Worm (Caenorhabditis elegans) whole organism, late embryonic: ENCODE data around the gene Y32B12B.4.

ENCODE experiments used
- F13H6.1 ChIP-seq: sonication (generic microtip); optimal IDR thresholded peaks from 2 replicates; lab custom pipeline; 2016; ENCODE audit warnings: missing genetic modification characterization, missing compliant biosample characterization
- nfya-1 ChIP-seq: sonication (generic microtip); optimal IDR thresholded peaks from 2 replicates; lab custom pipeline; 2017; ENCODE audit warnings: missing genetic modification characterization, mild to moderate bottlenecking, missing compliant biosample characterization, antibody characterized with exemption, moderate library complexity
- nhr-11 ChIP-seq: fragments of 150-350 bp; optimal IDR thresholded peaks from 2 replicates; lab custom pipeline; 2014; ENCODE audit warnings: missing biosample characterization, missing genetic modification characterization
- unc-86 ChIP-seq: sonication (generic microtip); optimal IDR thresholded peaks from 2 replicates; lab custom pipeline; 2016; ENCODE audit warnings: missing genetic modification characterization, missing compliant biosample characterization

- TF ChIP-seq F13H6.1 (tag; lab: Kevin White, UChicago) = no peak
- no peak for TF ChIP-seq nhr-11
- no peak for TF ChIP-seq nfya-1 (tag; lab: Kevin White, UChicago)
- no peak for TF ChIP-seq unc-86 (tag; lab: Kevin White, UChicago)
These were observed 25.3 kb upstream of the Y32B12B.4 start, which contains the start of gene F36D3.16 for ce11 chrV:16527796-16528195.
